Fruit fly (Drosophila melanogaster): ENCODE measurements around the gene lsn.
A peak's percentile ranks its signal among the peaks of the same experiment; 100 is the strongest.

The lsn gene

dm6 chr3R:21853618-21854573 is 11.1 kb upstream of the lsn start (continued):
- TF ChIP-seq unpg (GFP tag; optimal IDR thresholded peaks at IDR 0.05) (no peak), CG17385 (GFP tag; optimal IDR thresholded peaks at IDR 0.05) (peak; percentile 21), jumu (GFP tag; optimal IDR thresholded peaks at IDR 0.05) (no peak), CG6689 (GFP tag; IDR thresholded peaks at IDR 0.05) (no peak), D (optimal IDR thresholded peaks at IDR 0.05) (no peak), D (GFP tag; optimal IDR thresholded peaks at IDR 0.05) (no peak), Aef1 (GFP tag; IDR thresholded peaks at IDR 0.05) (no peak), fd64A (GFP tag; optimal IDR thresholded peaks at IDR 0.05) (no peak), CG18764 (GFP tag; optimal IDR thresholded peaks at IDR 0.05) (no peak), Oaz (GFP tag; IDR thresholded peaks at IDR 0.05) (no peak), CG14050 (GFP tag; IDR thresholded peaks at IDR 0.05) (no peak), Meics (GFP tag; optimal IDR thresholded peaks at IDR 0.05) (no peak), yki (optimal IDR thresholded peaks at IDR 0.05) (peak; percentile 70), CG13775 (GFP tag; optimal IDR thresholded peaks at IDR 0.05) (peak; percentile 1), CG30403 (GFP tag; optimal IDR thresholded peaks at IDR 0.05) (no peak), CG10543 (GFP tag; optimal IDR thresholded peaks at IDR 0.05) (peak; percentile 78), CG17186 (GFP tag; optimal IDR thresholded peaks at IDR 0.05) (no peak), NFAT (GFP tag; IDR thresholded peaks at IDR 0.05) (no peak), Rx (GFP tag; IDR thresholded peaks at IDR 0.05) (no peak), CG17568 (GFP tag; optimal IDR thresholded peaks at IDR 0.05) (no peak), CG1792 (GFP tag; optimal IDR thresholded peaks at IDR 0.05) (no peak), CG16779 (GFP tag; IDR thresholded peaks at IDR 0.05) (no peak), NC2β (GFP tag; optimal IDR thresholded peaks at IDR 0.05) (peak; percentile 14), Neu2 (GFP tag; optimal IDR thresholded peaks at IDR 0.05; ENCODE audit: borderline replicate concordance) (no peak), slou (GFP tag; optimal IDR thresholded peaks at IDR 0.05) (no peak), CG31388 (GFP tag; optimal IDR thresholded peaks at IDR 0.05) (no peak), CG7556 (GFP tag; optimal IDR thresholded peaks at IDR 0.05) (no peak), grau (tag; optimal IDR thresholded peaks at IDR 0.05) (peak; percentile 79), Atf6 (GFP tag; IDR thresholded peaks at IDR 0.05) (no peak; the same call in 1 of the 2 replicates), pnt (GFP tag; optimal IDR thresholded peaks at IDR 0.05) (no peak), kah (GFP tag; optimal IDR thresholded peaks at IDR 0.05) (no peak), dmrt99B (tag; optimal IDR thresholded peaks at IDR 0.05) (peak; percentile 17), ac (GFP tag; optimal IDR thresholded peaks at IDR 0.05) (no peak), CG17829 (tag; optimal IDR thresholded peaks at IDR 0.05) (no peak), BtbVII (GFP tag; optimal IDR thresholded peaks at IDR 0.05) (peak; percentile 28), ro (GFP tag; IDR thresholded peaks at IDR 0.05) (no peak), so (GFP tag; IDR thresholded peaks at IDR 0.05) (peak; percentile 13; the same call in 1 of the 3 replicates), Atf-2 (GFP tag; optimal IDR thresholded peaks at IDR 0.05) (peak; percentile 5), CG8290 (GFP tag; optimal IDR thresholded peaks at IDR 0.05) (no peak), CG8290 (tag; optimal IDR thresholded peaks at IDR 0.05) (peak in 1 of 2 experiments; percentile 37), CG2120 (GFP tag; optimal IDR thresholded peaks at IDR 0.05) (peak; percentile 18), insv (GFP tag; optimal IDR thresholded peaks at IDR 0.05) (peak in 1 of 2 experiments; percentile 60), CG13424 (tag; optimal IDR thresholded peaks at IDR 0.05) (no peak), zf30C (GFP tag; optimal IDR thresholded peaks at IDR 0.05) (peak; percentile 67), kni (GFP tag; optimal IDR thresholded peaks at IDR 0.05) (no peak), CG13287 (GFP tag; IDR thresholded peaks at IDR 0.05; ENCODE audit: partially characterized antibody) (peak; percentile 49), hbn (GFP tag; IDR thresholded peaks at IDR 0.05; ENCODE audit: partially characterized antibody) (peak; percentile 28; the same call in 1 of the 2 replicates), B-H1 (GFP tag; IDR thresholded peaks at IDR 0.05) (no peak), CG17328 (GFP tag; IDR thresholded peaks at IDR 0.05) (no peak), wek (GFP tag; optimal IDR thresholded peaks at IDR 0.05) (no peak)
